Worm (Caenorhabditis elegans) whole organism, L1 larva: ENCODE data around the gene Y37D8A.16.
A peak's percentile ranks its signal among the peaks of the same experiment; 100 is the strongest.

Experiments used
- C04F5.9 ChIP-seq: sonication (generic microtip); optimal IDR thresholded peaks from 2 replicates; lab custom pipeline; 2016; ENCODE audit warnings: missing genetic modification characterization, missing compliant biosample characterization
- C34B4.2 ChIP-seq: sonication (generic microtip); optimal IDR thresholded peaks from 2 replicates; lab custom pipeline; 2017; ENCODE audit warnings: mild to moderate bottlenecking, missing genetic modification characterization, missing compliant biosample characterization
- F16B12.6 ChIP-seq: fragments of 150-350 bp; optimal IDR thresholded peaks from 2 replicates; lab custom pipeline; 2014; ENCODE audit warnings: missing biosample characterization, missing genetic modification characterization
- Y116A8C.19 ChIP-seq: sonication (generic microtip); optimal IDR thresholded peaks from 2 replicates; lab custom pipeline; 2016; ENCODE audit warnings: missing compliant biosample characterization, missing genetic modification characterization, borderline replicate concordance
- alr-1 ChIP-seq: fragments of 200-800 bp; sonication (Bioruptor generic); optimal IDR thresholded peaks from 2 replicates; lab custom pipeline; 2018; ENCODE audit warnings: borderline replicate concordance, mild to moderate bottlenecking, missing genetic modification characterization, missing compliant biosample characterization
- ceh-8 ChIP-seq: fragments of 200-800 bp; sonication (Bioruptor generic); optimal IDR thresholded peaks from 2 replicates; lab custom pipeline; 2018; ENCODE audit warnings: mild to moderate bottlenecking, missing genetic modification characterization, moderate library complexity, missing compliant biosample characterization
- ceh-82 ChIP-seq, 3 experiments: fragments of 150-350 bp in 1 of 3; sonication (generic microtip) in 2 of 3; optimal IDR thresholded peaks; 2 replicates each; lab custom pipeline; 2014 to 2017; ENCODE audit warnings: missing biosample characterization in 3 of 3, missing genetic modification characterization in 3 of 3
- ces-1 ChIP-seq: fragments of 150-350 bp; optimal IDR thresholded peaks from 2 replicates; lab custom pipeline; 2014; ENCODE audit warnings: missing biosample characterization, missing genetic modification reagents, missing genetic modification characterization
- dpl-1 ChIP-seq, 3 experiments: fragments of 150-350 bp in 2 of 3; sonication (generic microtip) in 1 of 3; optimal IDR thresholded peaks; 2 replicates each; lab custom pipeline; 2014 to 2017; ENCODE audit warnings: missing biosample characterization in 3 of 3, missing genetic modification characterization in 3 of 3, missing genetic modification reagents in 3 of 3
- efl-1 ChIP-seq, 4 experiments: fragments of 150-350 bp; optimal IDR thresholded peaks in 3 of 4; peaks in 1 of 4; 1 replicate in 1 of 4; 2 replicates in 3 of 4; lab custom pipeline; 2014; ENCODE audit warnings: missing biosample characterization in 2 of 4, missing genetic modification characterization in 2 of 4, missing genetic modification reagents in 2 of 4
- egl-13 ChIP-seq: sonication (generic microtip); optimal IDR thresholded peaks from 2 replicates; lab custom pipeline; 2016; ENCODE audit warnings: missing genotype, missing genetic modification reagents, missing genetic modification characterization, missing compliant biosample characterization
- egl-27 ChIP-seq, 2 experiments: fragments of 150-350 bp in 1 of 2; sonication (generic microtip); optimal IDR thresholded peaks; 3 replicates each; lab custom pipeline; 2017 to 2018; ENCODE audit warnings: missing biosample characterization in 2 of 2, missing genetic modification characterization in 2 of 2, missing genetic modification reagents in 2 of 2
- elt-2 ChIP-seq: sonication (generic microtip); optimal IDR thresholded peaks from 2 replicates; lab custom pipeline; 2016; ENCODE audit warnings: missing genetic modification characterization, mild to moderate bottlenecking, inconsistent platforms, missing compliant biosample characterization, missing genetic modification reagents
- fkh-4 ChIP-seq: sonication (generic microtip); optimal IDR thresholded peaks from 2 replicates; lab custom pipeline; 2016; ENCODE audit warnings: missing compliant biosample characterization, missing genetic modification characterization, borderline replicate concordance
- fkh-8 ChIP-seq: sonication (generic microtip); optimal IDR thresholded peaks from 2 replicates; lab custom pipeline; 2016; ENCODE audit warnings: mild to moderate bottlenecking, missing genetic modification characterization, missing compliant biosample characterization
- grh-1 ChIP-seq: fragments of 200-800 bp; sonication (Bioruptor generic); IDR thresholded peaks from 2 replicates; pipeline ENCODE4 v1.3.6; 2022; ENCODE audit warnings: missing genetic modification reagents, missing genetic modification characterization, missing compliant biosample characterization
- hpl-2 ChIP-seq: fragments of 150-350 bp; optimal IDR thresholded peaks from 2 replicates; lab custom pipeline; 2014; ENCODE audit warnings: missing biosample characterization, missing genetic modification reagents, missing genetic modification characterization
- irx-1 ChIP-seq: sonication (generic microtip); optimal IDR thresholded peaks from 2 replicates; lab custom pipeline; 2016; ENCODE audit warnings: missing genetic modification characterization, missing compliant biosample characterization
- isw-1 ChIP-seq: fragments of 200-800 bp; sonication (Bioruptor generic); IDR thresholded peaks from 2 replicates; pipeline ENCODE4 v1.3.6; 2022; ENCODE audit warnings: missing genetic modification characterization, missing compliant biosample characterization
- jun-1 ChIP-seq: fragments of 150-350 bp; optimal IDR thresholded peaks from 2 replicates; lab custom pipeline; 2014; ENCODE audit warnings: missing biosample characterization, missing genetic modification reagents, missing genetic modification characterization
- lin-14 ChIP-seq: fragments of 200-800 bp; sonication (Bioruptor generic); optimal IDR thresholded peaks from 2 replicates; lab custom pipeline; 2018; ENCODE audit warnings: mild to moderate bottlenecking, missing genetic modification characterization, moderate library complexity, missing compliant biosample characterization
- lin-35 ChIP-seq, 2 experiments: fragments of 150-350 bp; optimal IDR thresholded peaks; 2 replicates each; lab custom pipeline; 2014; ENCODE audit warnings: missing biosample characterization in 2 of 2, missing genetic modification characterization in 2 of 2, missing genetic modification reagents in 2 of 2
- lin-39 ChIP-seq: fragments of 150-350 bp; optimal IDR thresholded peaks from 2 replicates; lab custom pipeline; 2014; ENCODE audit warnings: missing biosample characterization, missing genetic modification reagents, missing genetic modification characterization
- lsy-2 ChIP-seq, 2 experiments: fragments of 150-350 bp; optimal IDR thresholded peaks; 2 replicates each; lab custom pipeline; 2014; ENCODE audit warnings: missing biosample characterization in 2 of 2, missing genetic modification characterization in 2 of 2
- mep-1 ChIP-seq: fragments of 150-350 bp; optimal IDR thresholded peaks from 2 replicates; lab custom pipeline; 2014; ENCODE audit warnings: missing biosample characterization, missing genetic modification characterization
- nhr-19 ChIP-seq: fragments of 200-800 bp; sonication (Bioruptor generic); conservative IDR thresholded peaks from 2 replicates; pipeline ENCODE4 v1.3.6; 2022; ENCODE audit warnings: missing genetic modification characterization, missing compliant biosample characterization
- nhr-237 ChIP-seq: fragments of 150-350 bp; optimal IDR thresholded peaks from 2 replicates; lab custom pipeline; 2014; ENCODE audit warnings: missing biosample characterization, missing genetic modification characterization
- nhr-47 ChIP-seq: sonication (generic microtip); optimal IDR thresholded peaks from 2 replicates; lab custom pipeline; 2016; ENCODE audit warnings: mild to moderate bottlenecking, missing genetic modification characterization, moderate library complexity, missing compliant biosample characterization
- nhr-71 ChIP-seq: sonication (generic microtip); optimal IDR thresholded peaks from 2 replicates; lab custom pipeline; 2016; ENCODE audit warnings: mild to moderate bottlenecking, missing genetic modification characterization, moderate library complexity, missing compliant biosample characterization
- nhr-76 ChIP-seq: sonication (generic microtip); optimal IDR thresholded peaks from 2 replicates; lab custom pipeline; 2017; ENCODE audit warnings: missing biosample characterization, missing genetic modification characterization
- nhr-77 ChIP-seq: fragments of 150-350 bp; optimal IDR thresholded peaks from 2 replicates; lab custom pipeline; 2014; ENCODE audit warnings: missing biosample characterization, missing genetic modification characterization
- nhr-90 ChIP-seq: sonication (generic microtip); optimal IDR thresholded peaks from 2 replicates; lab custom pipeline; 2016; ENCODE audit warnings: mild to moderate bottlenecking, missing genetic modification characterization, missing compliant biosample characterization; ENCODE audit not compliant: poor library complexity
- pax-3 ChIP-seq: fragments of 200-800 bp; sonication (Bioruptor generic); optimal IDR thresholded peaks from 2 replicates; lab custom pipeline; 2018; ENCODE audit warnings: mild to moderate bottlenecking, missing genetic modification characterization, moderate library complexity, missing compliant biosample characterization
- snpc-4 ChIP-seq: fragments of 150-350 bp; optimal IDR thresholded peaks from 2 replicates; lab custom pipeline; 2014; ENCODE audit warnings: missing biosample characterization, missing genetic modification characterization
- sox-4 ChIP-seq: sonication (generic microtip); optimal IDR thresholded peaks from 2 replicates; lab custom pipeline; 2016; ENCODE audit warnings: missing genetic modification characterization, missing compliant biosample characterization
- sptf-1 ChIP-seq: fragments of 150-350 bp; optimal IDR thresholded peaks from 2 replicates; lab custom pipeline; 2014; ENCODE audit warnings: missing biosample characterization, missing genetic modification characterization
- unc-130 ChIP-seq: fragments of 150-350 bp; optimal IDR thresholded peaks from 2 replicates; lab custom pipeline; 2017; ENCODE audit warnings: missing biosample characterization, missing genetic modification characterization, inconsistent platforms
- unc-62 ChIP-seq: fragments of 150-350 bp; optimal IDR thresholded peaks from 2 replicates; lab custom pipeline; 2014; ENCODE audit warnings: missing biosample characterization, missing genetic modification reagents, missing genetic modification characterization
- unc-98 ChIP-seq: fragments of 200-800 bp; sonication (Bioruptor generic); IDR thresholded peaks from 2 replicates; pipeline ENCODE4 v1.3.6; 2022; ENCODE audit warnings: missing genetic modification characterization, missing compliant biosample characterization
- vab-15 ChIP-seq: sonication (generic microtip); optimal IDR thresholded peaks from 2 replicates; lab custom pipeline; 2017; ENCODE audit warnings: missing genotype, mild to moderate bottlenecking, missing genetic modification characterization, missing compliant biosample characterization
- xbp-1 ChIP-seq: sonication (generic microtip); optimal IDR thresholded peaks from 2 replicates; lab custom pipeline; 2016; ENCODE audit warnings: missing genetic modification characterization, missing compliant biosample characterization
- ztf-4 ChIP-seq: fragments of 150-350 bp; optimal IDR thresholded peaks from 2 replicates; lab custom pipeline; 2014; ENCODE audit warnings: missing biosample characterization, missing genetic modification characterization

Gene Y37D8A.16

ce11 chrIII:12874606-12875066 is 43.8 kb downstream of the Y37D8A.16 start, which contains the start of the genes mrg-1 and spcs-2 (continued):
- peak; percentile 89 for TF ChIP-seq mep-1
- peak; percentile 54 for TF ChIP-seq jun-1 (tag; lab: Kevin White, UChicago)
- TF ChIP-seq ztf-4 = peak; percentile 74
- TF ChIP-seq ces-1 = no peak
- TF ChIP-seq fkh-4 (tag; lab: Kevin White, UChicago) = peak; percentile 39
- peak; percentile 87 for TF ChIP-seq lin-14 (GFP tag; lab: Kevin White, UChicago)
- TF ChIP-seq sox-4 (tag; lab: Kevin White, UChicago) = peak; percentile 78
- peak; percentile 88 for TF ChIP-seq nhr-19 (GFP tag; lab: Robert Waterston, UW)
- peak; percentile 90 to 91 (median 91) for TF ChIP-seq ceh-82 (tag; optimal IDR thresholded peaks at IDR 0.05; lab: Kevin White, UChicago)
- TF ChIP-seq F16B12.6 (tag; lab: Kevin White, UChicago) = peak; percentile 99
- TF ChIP-seq ceh-8 (GFP tag; lab: Kevin White, UChicago) = peak; percentile 70
- TF ChIP-seq lin-39 = peak; percentile 69
- peak; percentile 61 for TF ChIP-seq elt-2
- peak; percentile 80 to 89 (median 87) for TF ChIP-seq dpl-1 (GFP tag; optimal IDR thresholded peaks at IDR 0.05; lab: Kevin White, UChicago)
- no peak for TF ChIP-seq egl-27 (tag; optimal IDR thresholded peaks at IDR 0.05; lab: Kevin White, UChicago)
- TF ChIP-seq C04F5.9 (tag; lab: Kevin White, UChicago) = peak; percentile 80
- TF ChIP-seq nhr-90 = peak; percentile 93
- peak; percentile 78 for TF ChIP-seq grh-1 (GFP tag; lab: Robert Waterston, UW)
- TF ChIP-seq C34B4.2 (tag; lab: Kevin White, UChicago) = no peak
- TF ChIP-seq unc-98 (GFP tag; lab: Robert Waterston, UW) = peak; percentile 45; the same call in 1 of the 2 replicates
- no peak for TF ChIP-seq unc-62 (GFP tag; lab: Kevin White, UChicago)
- TF ChIP-seq nhr-237 (tag; lab: Kevin White, UChicago) = peak; percentile 61
- TF ChIP-seq egl-13 (tag; lab: Kevin White, UChicago) = peak; percentile 76
- no peak for TF ChIP-seq nhr-76 (tag; lab: Kevin White, UChicago)
- no peak for TF ChIP-seq sptf-1 (tag; lab: Kevin White, UChicago)
- TF ChIP-seq Y116A8C.19 (tag; lab: Kevin White, UChicago) = no peak
- peak; percentile 70 for TF ChIP-seq snpc-4
- TF ChIP-seq xbp-1 = peak; percentile 97
- TF ChIP-seq pax-3 (tag; lab: Kevin White, UChicago) = peak; percentile 58
- TF ChIP-seq hpl-2 (GFP tag; lab: Kevin White, UChicago) = peak; percentile 74
- peak; percentile 86 for TF ChIP-seq unc-130 (tag; lab: Kevin White, UChicago)
- TF ChIP-seq irx-1 (tag; lab: Kevin White, UChicago) = peak; percentile 69

ce11 chrIII:12870060-12870696 is 48.3 kb downstream of the Y37D8A.16 start, which contains the start of gene Y37D8A.6:
Gene Y37D8A.6 (minus strand): TSS chrIII:12870297.
- TF ChIP-seq mep-1 (peak; percentile 9), efl-1 (optimal IDR thresholded peaks at IDR 0.05; lab: Kevin White, UChicago) (peak in 1 of 2 experiments; percentile 39), efl-1 (GFP tag; optimal IDR thresholded peaks at IDR 0.05 in 1 of 2; lab: Kevin White, UChicago) (peak; percentile 27 to 87), nhr-71 (tag; lab: Kevin White, UChicago) (peak; percentile 14), nhr-76 (tag; lab: Kevin White, UChicago) (no peak), isw-1 (no peak), C34B4.2 (tag; lab: Kevin White, UChicago) (no peak), xbp-1 (no peak), nhr-47 (tag; lab: Kevin White, UChicago) (peak; percentile 19), fkh-8 (tag; lab: Kevin White, UChicago) (no peak), nhr-77 (tag; lab: Kevin White, UChicago) (no peak), F16B12.6 (tag; lab: Kevin White, UChicago) (peak; percentile 78), sox-4 (tag; lab: Kevin White, UChicago) (no peak), lsy-2 (tag; optimal IDR thresholded peaks at IDR 0.05; lab: Kevin White, UChicago) (peak; percentile 15 to 27), ztf-4 (no peak), vab-15 (tag; lab: Kevin White, UChicago) (no peak), dpl-1 (GFP tag; optimal IDR thresholded peaks at IDR 0.05; lab: Kevin White, UChicago) (peak in 2 of 3 experiments; percentile 39 to 50), lin-35 (GFP tag; optimal IDR thresholded peaks at IDR 0.05; lab: Kevin White, UChicago) (peak in 1 of 2 experiments; percentile 55), alr-1 (tag; lab: Kevin White, UChicago) (no peak)
